Worm (Caenorhabditis elegans) whole organism, L1 larva: ENCODE data around the gene clec-60.

Source experiments
- ceh-82 ChIP-seq, 3 experiments: fragments of 150-350 bp in 1 of 3; sonication (generic microtip) in 2 of 3; optimal IDR thresholded peaks; 2 replicates each; lab custom pipeline; 2014 to 2017; ENCODE audit warnings: missing biosample characterization in 3 of 3, missing genetic modification characterization in 3 of 3
- ces-1 ChIP-seq: fragments of 150-350 bp; optimal IDR thresholded peaks from 2 replicates; lab custom pipeline; 2014; ENCODE audit warnings: missing biosample characterization, missing genetic modification reagents, missing genetic modification characterization
- fkh-10 ChIP-seq: sonication (generic microtip); optimal IDR thresholded peaks from 2 replicates; lab custom pipeline; 2017; ENCODE audit warnings: missing biosample characterization, missing genetic modification reagents, missing genetic modification characterization
- fos-1 ChIP-seq: fragments of 150-350 bp; optimal IDR thresholded peaks from 2 replicates; lab custom pipeline; 2014; ENCODE audit warnings: missing biosample characterization, missing genetic modification characterization
- lin-15B ChIP-seq: fragments of 150-350 bp; sonication (generic microtip); optimal IDR thresholded peaks from 3 replicates; lab custom pipeline; 2014; ENCODE audit warnings: missing biosample characterization, missing genetic modification characterization
- pag-3 ChIP-seq: sonication (generic microtip); optimal IDR thresholded peaks from 2 replicates; lab custom pipeline; 2017; ENCODE audit warnings: missing genetic modification characterization, mild to moderate bottlenecking, missing compliant biosample characterization, antibody characterized with exemption, borderline replicate concordance; ENCODE audit not compliant: insufficient read depth
- sptf-1 ChIP-seq: fragments of 150-350 bp; optimal IDR thresholded peaks from 2 replicates; lab custom pipeline; 2014; ENCODE audit warnings: missing biosample characterization, missing genetic modification characterization
- unc-130 ChIP-seq: fragments of 150-350 bp; optimal IDR thresholded peaks from 2 replicates; lab custom pipeline; 2017; ENCODE audit warnings: missing biosample characterization, missing genetic modification characterization, inconsistent platforms
- unc-62 ChIP-seq: fragments of 150-350 bp; optimal IDR thresholded peaks from 2 replicates; lab custom pipeline; 2014; ENCODE audit warnings: missing biosample characterization, missing genetic modification reagents, missing genetic modification characterization
- zag-1 ChIP-seq: fragments of 150-350 bp; optimal IDR thresholded peaks from 2 replicates; lab custom pipeline; 2014; ENCODE audit warnings: missing biosample characterization, missing genetic modification characterization
- ztf-11 ChIP-seq, 2 experiments: sonication (generic microtip); optimal IDR thresholded peaks; 2 replicates each; lab custom pipeline; 2016 to 2017; ENCODE audit warnings: missing genetic modification characterization in 2 of 2, missing biosample characterization in 1 of 2, missing compliant biosample characterization in 1 of 2

ce11 chrII:10519017-10519416 is 37.3 kb upstream of the clec-60 start, which contains the start of gene F59B10.4:
- TF ChIP-seq ces-1 (GFP tag; lab: Kevin White, UChicago) (no peak), ztf-11 (tag; optimal IDR thresholded peaks at IDR 0.05; lab: Kevin White, UChicago) (no peak), unc-130 (tag; lab: Kevin White, UChicago) (no peak), unc-62 (GFP tag; lab: Kevin White, UChicago) (no peak), pag-3 (no peak), sptf-1 (no peak), lin-15B (tag; lab: Kevin White, UChicago) (no peak), zag-1 (tag; lab: Kevin White, UChicago) (no peak), ceh-82 (tag; optimal IDR thresholded peaks at IDR 0.05; lab: Kevin White, UChicago) (no peak), fkh-10 (no peak), fos-1 (tag; lab: Kevin White, UChicago) (no peak)
